Worm (Caenorhabditis elegans) whole organism, mixed stage, embryonic: ENCODE results near the gene mec-12.

Experiments
- elt-1 ChIP-seq: sonication (generic microtip); optimal IDR thresholded peaks from 2 replicates; lab custom pipeline; 2017; ENCODE audit warnings: missing genetic modification characterization, mild to moderate bottlenecking, missing compliant biosample characterization, antibody characterized with exemption, moderate library complexity, borderline replicate concordance; ENCODE audit not compliant: insufficient read depth
- elt-3 ChIP-seq: fragments of 150-350 bp; optimal IDR thresholded peaks from 2 replicates; lab custom pipeline; 2014; ENCODE audit warnings: missing biosample characterization, missing genetic modification characterization
- lsy-2 ChIP-seq: fragments of 150-350 bp; optimal IDR thresholded peaks from 2 replicates; lab custom pipeline; 2014; ENCODE audit warnings: missing biosample characterization, missing genetic modification characterization
- nhr-2 ChIP-seq: fragments of 150-350 bp; optimal IDR thresholded peaks from 2 replicates; lab custom pipeline; 2014; ENCODE audit warnings: missing biosample characterization, missing genetic modification characterization
- nhr-237 ChIP-seq: fragments of 150-350 bp; optimal IDR thresholded peaks from 2 replicates; lab custom pipeline; 2014; ENCODE audit warnings: missing biosample characterization, missing genetic modification characterization
- nhr-28 ChIP-seq: fragments of 150-350 bp; optimal IDR thresholded peaks from 2 replicates; lab custom pipeline; 2014; ENCODE audit warnings: missing biosample characterization, missing genetic modification characterization
- pha-4 ChIP-seq: fragments of 150-350 bp; optimal IDR thresholded peaks from 2 replicates; lab custom pipeline; 2018; ENCODE audit warnings: missing biosample characterization, missing genetic modification reagents, missing genetic modification characterization
- tbx-8 ChIP-seq: fragments of 200-800 bp; sonication (Bioruptor generic); optimal IDR thresholded peaks from 2 replicates; lab custom pipeline; 2018; ENCODE audit warnings: mild to moderate bottlenecking, missing genetic modification characterization, moderate library complexity, missing compliant biosample characterization
- unc-39 ChIP-seq: fragments of 150-350 bp; optimal IDR thresholded peaks from 2 replicates; lab custom pipeline; 2014; ENCODE audit warnings: missing biosample characterization, missing genetic modification characterization
- unc-62 ChIP-seq: fragments of 150-350 bp; optimal IDR thresholded peaks from 2 replicates; lab custom pipeline; 2014; ENCODE audit warnings: missing biosample characterization, missing genetic modification reagents, missing genetic modification characterization
- zip-8 ChIP-seq: fragments of 150-350 bp; optimal IDR thresholded peaks from 2 replicates; lab custom pipeline; 2014; ENCODE audit warnings: missing biosample characterization, missing genetic modification characterization

DNA sequence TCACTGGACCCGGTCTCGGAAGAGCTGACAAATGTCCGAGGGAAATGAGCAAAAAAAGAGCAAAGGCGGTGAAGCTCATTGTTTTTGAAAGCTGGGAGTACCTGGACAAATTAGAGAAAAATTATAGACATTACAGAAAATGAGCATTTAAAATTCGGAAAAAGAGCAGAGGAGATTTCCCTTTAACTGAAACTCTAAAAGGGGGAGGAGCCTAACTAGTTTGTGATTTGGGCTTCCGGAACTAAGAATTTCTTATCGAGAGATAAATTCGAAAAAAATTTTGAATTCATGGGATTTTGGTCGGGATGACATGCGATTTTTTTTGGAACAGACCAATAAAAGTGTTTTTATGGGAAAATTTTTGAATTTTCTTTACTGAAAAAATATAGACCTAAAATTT is 4.6 kb upstream of the mec-12 start, which contains the start of gene C44B11.4:
- TF ChIP-seq zip-8: no peak
- no peak for TF ChIP-seq unc-39 (tag; lab: Kevin White, UChicago)
- no peak for TF ChIP-seq lsy-2 (tag; lab: Kevin White, UChicago)
- no peak for TF ChIP-seq nhr-237 (tag; lab: Kevin White, UChicago)
- no peak for TF ChIP-seq elt-3
- no peak for TF ChIP-seq elt-1 (tag; lab: Kevin White, UChicago)
- no peak for TF ChIP-seq nhr-28 (tag; lab: Kevin White, UChicago)
- TF ChIP-seq unc-62: no peak
- TF ChIP-seq tbx-8: no peak
- TF ChIP-seq nhr-2 (tag; lab: Kevin White, UChicago): no peak
- TF ChIP-seq pha-4 (tag; lab: Kevin White, UChicago): no peak
